Fruit fly (Drosophila melanogaster) Kc167 (cell line): ENCODE data around the gene CG3630.

Experiments used
- Myc ChIP-seq: fragments of >200 bp; optimal IDR thresholded peaks from 2 replicates; lab custom pipeline; 2017; ENCODE audit warnings: missing external identifiers
- Sin3A ChIP-seq: fragments of >200 bp; optimal IDR thresholded peaks from 2 replicates; lab custom pipeline; 2018; ENCODE audit warnings: missing external identifiers
- h ChIP-seq: fragments of >200 bp; optimal IDR thresholded peaks from 3 replicates; lab custom pipeline; 2018; ENCODE audit warnings: missing external identifiers
- insv ChIP-seq: fragments of >200 bp; optimal IDR thresholded peaks from 3 replicates; lab custom pipeline; 2018; ENCODE audit warnings: missing external identifiers
- psq ChIP-seq: fragments of >200 bp; optimal IDR thresholded peaks from 2 replicates; lab custom pipeline; 2017; ENCODE audit warnings: missing external identifiers
- ttk ChIP-seq: sonication (Bioruptor generic); optimal IDR thresholded peaks from 2 replicates; lab custom pipeline; 2017; ENCODE audit warnings: missing external identifiers

CG3630 gene

DNA sequence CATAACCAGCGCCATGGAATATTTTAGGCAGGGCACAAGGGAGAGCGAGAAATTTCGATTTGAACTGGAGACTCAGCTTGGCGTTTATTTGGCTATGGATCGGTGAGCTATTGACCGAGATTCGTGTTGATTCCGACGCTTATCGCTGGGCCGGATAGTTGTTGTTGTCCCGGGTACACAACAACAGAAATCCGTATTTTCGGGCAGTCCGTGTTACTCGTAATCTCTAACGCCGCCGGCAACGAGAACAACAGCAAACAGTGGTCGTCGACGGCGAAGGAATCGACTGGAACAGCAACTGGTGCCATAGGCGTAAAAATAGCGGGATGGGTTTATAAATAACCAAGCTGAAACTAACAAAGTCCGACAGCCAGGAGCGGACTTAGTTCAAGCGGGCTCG lies 29.9 kb downstream of the CG3630 start:
- TF ChIP-seq Sin3A (no peak), h (lab: Kevin White, UChicago) (no peak), ttk (lab: Kevin White, UChicago) (no peak), Myc (no peak), psq (lab: Kevin White, UChicago) (no peak), insv (no peak)

DNA sequence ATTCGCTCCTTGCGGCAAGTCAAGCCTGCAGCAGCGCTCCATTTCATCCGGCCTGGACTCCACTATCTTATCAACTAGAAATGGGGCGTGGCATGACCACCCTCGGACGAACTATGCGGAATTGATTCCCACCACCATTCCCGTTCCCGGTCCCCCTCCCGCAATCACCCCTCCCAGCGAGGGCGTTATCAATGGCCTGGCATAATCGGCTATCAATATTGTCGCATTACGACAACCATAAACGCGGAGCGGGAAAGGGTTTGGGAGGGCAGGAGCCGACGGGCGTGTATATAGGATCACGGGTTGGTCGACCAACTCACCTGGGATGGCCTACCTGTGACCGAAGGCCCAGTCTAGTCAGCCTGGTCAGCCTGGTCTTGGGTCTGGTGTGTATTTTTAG lies 31.2 kb downstream of the CG3630 start:
- TF ChIP-seq ttk (lab: Kevin White, UChicago) (no peak), Sin3A (no peak), Myc (no peak), h (lab: Kevin White, UChicago) (no peak), insv (no peak), psq (lab: Kevin White, UChicago) (no peak)

DNA sequence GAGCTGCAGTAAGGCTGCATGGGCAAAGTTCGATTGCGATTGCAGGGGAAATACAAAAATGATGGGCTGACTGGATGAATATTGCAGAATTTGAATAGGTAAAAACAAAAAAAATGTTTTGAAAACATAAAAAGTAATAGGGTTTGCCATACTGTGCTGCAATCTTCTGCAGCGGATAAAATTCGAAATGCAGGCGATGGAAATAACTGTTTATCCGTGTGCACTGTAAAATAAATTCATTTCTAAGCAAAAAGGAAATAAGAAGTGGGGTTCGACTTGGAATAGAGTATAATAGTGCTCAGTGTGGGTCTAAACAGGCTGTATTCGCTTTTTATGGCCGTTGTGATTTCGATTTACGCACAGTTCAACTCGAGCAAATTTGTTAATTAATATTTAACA lies 31.8 kb downstream of the CG3630 start, which contains the start of gene CG14053:
TSS of gene CG14053 (minus strand) at position 101 of the 399 bp plus-strand sequence.
- TF ChIP-seq h (lab: Kevin White, UChicago) (no peak), insv (no peak), Myc (no peak), Sin3A (no peak), ttk (lab: Kevin White, UChicago) (no peak)

DNA sequence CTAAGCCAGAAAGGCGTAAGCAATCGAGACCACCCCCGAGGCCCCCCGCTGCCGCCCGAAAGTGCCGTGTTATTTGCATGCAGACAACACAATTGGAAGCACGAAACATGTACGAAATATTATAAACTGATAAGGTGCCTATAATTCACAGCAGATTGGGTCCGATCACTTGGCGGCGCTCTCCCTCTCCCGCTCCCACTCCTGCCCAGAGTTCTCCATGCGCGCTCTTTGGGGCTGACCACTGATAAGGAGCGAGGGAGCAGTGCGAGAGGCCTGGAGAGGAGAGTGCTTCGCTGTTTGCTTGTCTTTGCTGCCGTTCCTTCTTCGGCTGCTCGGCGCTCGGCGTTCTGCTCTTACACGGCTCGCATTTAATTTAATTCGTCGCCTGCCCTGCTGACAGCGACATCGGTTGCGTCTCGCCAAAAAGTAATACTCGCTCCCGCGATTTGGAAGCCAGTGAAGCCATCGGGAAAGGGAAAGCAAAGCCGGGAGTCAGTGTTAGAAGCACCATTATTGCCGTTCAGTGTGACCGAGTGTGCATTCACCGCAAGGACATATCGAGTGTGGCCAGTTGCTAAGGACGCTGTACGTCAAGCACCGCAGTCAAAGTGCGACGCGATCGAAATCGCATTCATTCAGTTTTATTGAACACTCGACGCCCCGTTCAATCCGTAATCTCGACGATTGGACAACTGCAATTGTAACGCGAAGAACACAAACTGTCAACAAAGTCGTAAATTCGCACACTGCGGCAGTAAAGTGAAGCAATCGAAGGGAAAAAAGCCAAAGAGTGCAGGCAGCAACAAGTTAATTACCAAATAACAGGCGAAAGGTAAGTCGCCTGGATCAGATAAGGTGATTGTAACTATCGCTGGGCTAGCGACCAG lies 32.5 kb downstream of the CG3630 start:
- TF ChIP-seq psq (lab: Kevin White, UChicago) = no peak
- TF ChIP-seq Sin3A = no peak
- no peak for TF ChIP-seq h (lab: Kevin White, UChicago)
- TF ChIP-seq insv = no peak
- no peak for TF ChIP-seq Myc
- no peak for TF ChIP-seq ttk (lab: Kevin White, UChicago)

DNA sequence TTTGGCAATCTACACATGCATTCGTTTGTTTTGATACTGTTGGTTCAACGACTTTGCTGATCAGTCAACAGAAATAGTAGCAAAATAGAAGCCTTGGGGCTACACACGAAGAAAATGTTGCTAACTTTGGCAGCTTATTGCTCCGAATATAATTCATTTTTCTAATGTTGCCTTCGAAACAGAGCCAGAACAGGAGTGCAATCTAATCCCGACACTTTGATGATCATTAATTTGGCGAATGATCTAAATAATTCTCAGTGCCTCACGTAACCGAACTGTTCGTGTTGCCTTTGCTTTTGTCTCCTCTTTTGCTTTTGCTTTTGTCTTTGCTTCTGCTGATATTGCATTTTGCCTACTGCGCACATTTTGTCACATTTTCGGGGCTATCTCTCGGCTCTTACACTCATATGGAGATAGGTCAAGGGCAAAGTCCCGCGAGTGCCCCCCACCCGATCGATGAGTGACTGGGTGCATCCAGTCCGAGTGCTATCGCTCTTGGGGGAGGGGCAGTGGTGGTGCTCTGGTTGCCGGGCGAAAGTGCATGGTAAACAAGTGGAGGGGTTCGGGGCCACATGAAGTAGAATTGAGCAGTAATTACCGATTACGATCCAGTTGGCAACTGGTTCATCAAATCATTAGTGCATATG lies 34.2 kb downstream of the CG3630 start:
- TF ChIP-seq Myc (no peak), ttk (lab: Kevin White, UChicago) (no peak), psq (lab: Kevin White, UChicago) (no peak)

DNA sequence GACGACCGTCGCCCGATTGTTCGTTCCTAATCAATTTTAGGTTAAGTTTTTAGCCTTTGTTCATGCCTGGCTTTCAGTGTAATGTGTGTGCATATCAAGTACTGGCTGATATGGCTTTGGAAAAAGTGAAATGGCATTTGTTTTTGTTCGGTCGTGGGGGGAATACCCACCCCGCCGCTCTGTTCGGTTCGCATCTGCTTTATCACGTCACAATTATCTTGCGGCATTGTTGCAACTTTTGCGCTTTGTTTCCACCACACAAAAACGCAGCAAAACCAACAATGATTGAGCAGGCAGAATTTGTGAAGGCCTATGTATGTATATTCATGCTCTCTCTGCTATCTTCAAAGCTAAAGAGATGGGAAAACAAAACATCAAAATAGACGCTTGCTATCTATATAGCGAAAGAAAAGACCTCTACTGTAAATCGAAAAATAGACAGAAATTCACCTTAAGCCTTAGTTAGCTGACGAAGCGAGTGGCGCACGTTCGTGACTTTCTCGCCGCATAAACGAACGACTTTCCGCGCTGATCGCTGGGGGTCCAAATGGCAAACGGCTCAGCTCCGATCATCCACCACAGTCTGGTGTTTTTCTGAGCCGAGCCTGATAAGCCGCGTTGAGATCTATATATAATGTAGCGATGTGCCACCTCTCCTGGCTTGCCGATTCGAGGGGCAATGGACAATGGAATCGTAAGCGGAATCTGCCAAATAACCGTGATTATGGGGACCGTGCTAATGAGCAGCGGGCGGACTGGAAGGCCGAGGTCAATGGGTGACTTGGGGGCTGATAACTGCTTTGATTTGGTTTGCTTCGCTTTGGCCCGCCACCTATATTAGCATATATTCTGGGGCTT lies 35.6 kb downstream of the CG3630 start:
- TF ChIP-seq h (lab: Kevin White, UChicago) (no peak), Sin3A (no peak), psq (lab: Kevin White, UChicago) (no peak), ttk (lab: Kevin White, UChicago) (no peak), Myc (no peak), insv (no peak)

DNA sequence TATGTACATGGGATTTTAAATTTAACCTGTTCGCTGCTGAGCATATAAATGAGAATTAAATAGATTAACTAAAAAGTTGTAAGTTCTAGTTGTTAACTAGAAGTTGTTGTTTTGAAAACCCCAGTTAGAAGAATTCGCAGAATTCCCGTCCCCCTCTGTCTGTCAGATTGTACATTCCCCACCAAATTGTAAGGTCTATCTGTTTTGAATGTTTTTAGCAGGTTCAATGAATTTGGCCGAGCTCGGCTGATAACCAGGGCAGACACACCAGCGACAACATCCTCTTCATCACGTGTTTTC lies 36.2 kb downstream of the CG3630 start:
- TF ChIP-seq h (lab: Kevin White, UChicago) = no peak
- no peak for TF ChIP-seq Myc
- no peak for TF ChIP-seq Sin3A
- no peak for TF ChIP-seq psq (lab: Kevin White, UChicago)
- no peak for TF ChIP-seq insv
- TF ChIP-seq ttk (lab: Kevin White, UChicago) = no peak

DNA sequence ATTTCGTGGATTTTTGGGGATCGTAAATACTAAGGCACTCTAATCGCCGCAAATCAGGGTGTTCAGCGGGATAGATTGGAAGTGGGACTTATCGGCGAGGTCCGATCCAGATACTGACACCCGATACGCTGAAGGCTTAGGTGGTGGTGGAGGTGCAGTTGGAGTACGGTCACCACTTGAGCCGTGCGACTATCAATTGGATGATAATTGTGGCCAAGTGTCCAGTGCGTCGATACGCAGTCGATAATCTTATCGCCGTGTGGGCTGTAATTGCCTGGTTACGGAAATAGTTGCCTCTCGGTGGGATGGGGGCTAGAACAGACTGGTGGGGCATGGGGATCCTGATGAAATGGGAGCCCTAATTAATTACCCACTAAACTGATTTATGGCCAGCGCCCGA lies 37.3 kb downstream of the CG3630 start:
- TF ChIP-seq psq (lab: Kevin White, UChicago) = no peak
- no peak for TF ChIP-seq h (lab: Kevin White, UChicago)
- no peak for TF ChIP-seq Myc
- no peak for TF ChIP-seq ttk (lab: Kevin White, UChicago)

DNA sequence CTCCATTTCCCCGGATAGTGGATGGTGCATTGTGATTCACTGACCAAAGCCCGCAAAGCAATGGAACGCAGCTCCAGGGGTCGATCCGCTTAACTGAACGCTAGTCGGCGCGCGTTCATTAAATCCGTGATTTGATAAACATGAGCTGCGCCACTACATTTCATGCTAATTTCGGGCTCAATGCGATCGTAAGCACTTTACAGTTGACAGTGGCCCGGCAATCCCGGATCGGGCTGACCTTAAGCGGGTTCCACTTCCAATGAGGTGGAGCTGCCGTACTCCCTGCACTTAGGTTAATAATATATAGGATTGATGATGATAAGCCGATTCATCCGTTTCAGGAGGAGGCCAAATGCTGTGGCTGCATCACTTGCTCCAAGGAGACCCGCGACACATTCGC lies 41.8 kb downstream of the CG3630 start, which contains the start of gene FarO:
TSS of gene FarO (minus strand) at position 101 of the 400 bp plus-strand sequence.
- TF ChIP-seq psq (lab: Kevin White, UChicago) (no peak), Sin3A (no peak), Myc (no peak), h (lab: Kevin White, UChicago) (no peak), insv (no peak), ttk (lab: Kevin White, UChicago) (no peak)

DNA sequence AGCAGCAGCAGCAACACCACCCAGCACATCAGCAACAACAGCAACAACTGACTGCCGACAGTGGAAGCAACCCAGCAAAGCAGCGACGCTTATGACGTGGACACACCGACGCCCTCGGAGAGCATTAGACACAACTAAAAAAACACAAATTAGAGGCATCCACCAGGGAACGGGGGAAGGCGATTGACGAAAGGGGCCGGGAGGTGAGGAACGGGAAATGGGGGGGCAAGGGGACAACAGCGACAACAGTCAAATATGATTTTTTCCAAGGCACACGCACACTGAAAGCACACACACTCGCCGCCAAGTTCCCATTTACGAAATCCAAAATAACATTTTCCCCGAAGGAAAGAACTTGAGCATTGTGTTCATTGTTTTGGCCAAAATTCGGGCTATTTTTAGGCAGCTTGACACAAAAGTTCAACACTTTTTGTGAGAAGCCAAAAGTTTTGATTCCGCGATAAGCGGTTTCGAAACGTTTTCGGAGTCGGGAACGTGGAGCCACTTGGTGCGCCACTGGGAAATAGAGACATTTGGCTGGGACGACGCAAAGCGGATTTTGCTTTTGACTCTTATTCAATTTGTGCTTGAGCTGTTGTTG lies 46.7 kb downstream of the CG3630 start:
- TF ChIP-seq Sin3A = no peak
- no peak for TF ChIP-seq h (lab: Kevin White, UChicago)
- TF ChIP-seq insv = no peak
- TF ChIP-seq Myc = no peak
- no peak for TF ChIP-seq ttk (lab: Kevin White, UChicago)
- TF ChIP-seq psq (lab: Kevin White, UChicago) = no peak

DNA sequence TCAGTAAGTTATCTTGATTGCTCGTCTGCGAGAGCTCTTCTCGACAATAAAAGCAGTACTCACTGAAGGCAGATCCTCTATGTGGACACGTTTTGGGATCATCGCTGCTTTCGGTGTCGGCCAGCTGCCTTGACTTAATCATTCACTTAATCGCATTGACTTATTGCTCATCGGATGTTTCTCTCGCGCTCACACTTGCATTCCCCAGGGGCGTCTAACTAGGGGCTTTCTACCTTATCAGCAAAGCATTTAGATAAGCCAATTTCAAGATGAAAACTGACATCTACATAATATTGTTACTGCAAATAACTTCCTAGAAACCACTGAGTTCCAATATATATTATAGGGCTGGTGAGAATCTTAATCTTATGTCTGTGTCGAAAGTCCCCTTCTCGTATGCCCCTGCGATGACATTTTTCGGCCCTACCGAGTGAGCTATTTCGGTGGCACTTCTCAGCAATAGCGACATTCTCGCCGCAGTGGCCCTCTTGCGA lies 50.4 kb downstream of the CG3630 start:
- TF ChIP-seq h (lab: Kevin White, UChicago) = no peak
- TF ChIP-seq ttk (lab: Kevin White, UChicago) = no peak
